Worm (Caenorhabditis elegans) whole organism, early embryonic: ENCODE measurements around the gene flor-1.

Source experiments
- ama-1 ChIP-seq: fragments of 150-350 bp; optimal IDR thresholded peaks from 2 replicates; lab custom pipeline; 2014
- ceh-36 ChIP-seq: sonication (generic microtip); optimal IDR thresholded peaks from 2 replicates; lab custom pipeline; 2016; ENCODE audit warnings: missing genetic modification characterization, inconsistent platforms, missing compliant biosample characterization
- scrt-1 ChIP-seq: fragments of 200-800 bp; sonication (Bioruptor generic); IDR thresholded peaks from 2 replicates; pipeline ENCODE4 v1.3.6; 2022; ENCODE audit warnings: missing genetic modification characterization, missing compliant biosample characterization

- no peak for TF ChIP-seq ama-1
- TF ChIP-seq ceh-36 (tag; lab: Kevin White, UChicago), result no peak
- no peak for TF ChIP-seq scrt-1 (GFP tag; lab: Robert Waterston, UW)
Observed at ce11 chrV:15113992-15114391, 5.4 kb downstream of the flor-1 start, which contains the start of gene T01G5.6.
